Fruit fly (Drosophila melanogaster): ENCODE measurements around the gene CG5961.
A peak's percentile ranks its signal among the peaks of the same experiment; 100 is the strongest.

CG5961 gene

dm6 chr3R:12422379-12422975 lies 37.6 kb downstream of the CG5961 start, which contains the start of the genes Scgbeta and CG17202 (continued):
- TF ChIP-seq Sry-δ (GFP tag; optimal IDR thresholded peaks at IDR 0.05) = peak; percentile 43
- TF ChIP-seq CG33557 (GFP tag; optimal IDR thresholded peaks at IDR 0.05) = no peak
- no peak for TF ChIP-seq repo (GFP tag; optimal IDR thresholded peaks at IDR 0.05)
- no peak for TF ChIP-seq CG34422 (GFP tag; IDR thresholded peaks at IDR 0.05)
- peak; percentile 25 for TF ChIP-seq CG8944 (GFP tag; optimal IDR thresholded peaks at IDR 0.05)
- TF ChIP-seq otp (GFP tag; IDR thresholded peaks at IDR 0.05) = peak; percentile 37; the same call in 1 of the 3 replicates
- no peak for TF ChIP-seq az2 (GFP tag; optimal IDR thresholded peaks at IDR 0.05)
- TF ChIP-seq Spps (tag; optimal IDR thresholded peaks at IDR 0.05) = no peak
- TF ChIP-seq CG3847 (GFP tag; IDR thresholded peaks at IDR 0.05) = peak; percentile 39; the same call in 1 of the 2 replicates
- no peak for TF ChIP-seq ken (GFP tag; IDR thresholded peaks at IDR 0.05)
- TF ChIP-seq Xrp1 (GFP tag; IDR thresholded peaks at IDR 0.05) = no peak
- TF ChIP-seq CG13894 (tag; optimal IDR thresholded peaks at IDR 0.05) = no peak
- peak; percentile 25 for TF ChIP-seq trem (tag; optimal IDR thresholded peaks at IDR 0.05)
- no peak for TF ChIP-seq pb (GFP tag; optimal IDR thresholded peaks at IDR 0.05)
- TF ChIP-seq CG14441 (GFP tag; IDR thresholded peaks at IDR 0.05) = no peak
- no peak for TF ChIP-seq CG12769 (tag; optimal IDR thresholded peaks at IDR 0.05)
- TF ChIP-seq dmrt99B (tag; optimal IDR thresholded peaks at IDR 0.05) = no peak
- TF ChIP-seq CG1647 (GFP tag; optimal IDR thresholded peaks at IDR 0.05) = no peak
- TF ChIP-seq CG13624 (GFP tag; optimal IDR thresholded peaks at IDR 0.05) = peak; percentile 30
- peak; percentile 38 for TF ChIP-seq fu2 (GFP tag; optimal IDR thresholded peaks at IDR 0.05)
- TF ChIP-seq zen (tag; optimal IDR thresholded peaks at IDR 0.05) = peak; percentile 12
- peak; percentile 40 for TF ChIP-seq CG34376 (GFP tag; optimal IDR thresholded peaks at IDR 0.05)
- TF ChIP-seq CG8089 (GFP tag; optimal IDR thresholded peaks at IDR 0.05) = no peak
- TF ChIP-seq Asciz (GFP tag; optimal IDR thresholded peaks at IDR 0.05) = no peak
- TF ChIP-seq mirr (GFP tag; optimal IDR thresholded peaks at IDR 0.05) = no peak
- no peak for TF ChIP-seq CG42726 (GFP tag; IDR thresholded peaks at IDR 0.05; ENCODE audit: partially characterized antibody)
- 0 out of 2 replicates have a peak, but pooled peaks have one; percentile 12 for TF ChIP-seq CG32767 (GFP tag; IDR thresholded peaks at IDR 0.05)
- TF ChIP-seq twi (tag; optimal IDR thresholded peaks at IDR 0.05) = no peak
- peak; percentile 32 for TF ChIP-seq CG12744 (GFP tag; optimal IDR thresholded peaks at IDR 0.05)
- TF ChIP-seq stwl (tag; optimal IDR thresholded peaks at IDR 0.05) = peak; percentile 41
- peak; percentile 73 for TF ChIP-seq CG14710 (tag; optimal IDR thresholded peaks at IDR 0.05)
- no peak for TF ChIP-seq Abd-B (GFP tag; optimal IDR thresholded peaks at IDR 0.05)
- TF ChIP-seq CG1233 (GFP tag; optimal IDR thresholded peaks at IDR 0.05) = no peak
- TF ChIP-seq Hsf (GFP tag; optimal IDR thresholded peaks at IDR 0.05) = peak; percentile 17
- no peak for TF ChIP-seq B-H2 (GFP tag; optimal IDR thresholded peaks at IDR 0.05)
- no peak for TF ChIP-seq CG3163 (GFP tag; optimal IDR thresholded peaks at IDR 0.05)
- no peak for TF ChIP-seq CG31224 (GFP tag; IDR thresholded peaks at IDR 0.05)
- peak; percentile 49 for TF ChIP-seq Ets65A (GFP tag)
- no peak for TF ChIP-seq gsb (GFP tag; IDR thresholded peaks at IDR 0.05)
- TF ChIP-seq CG11456 (GFP tag; IDR thresholded peaks at IDR 0.05) = peak; percentile 38; the same call in 1 of the 3 replicates
- peak; percentile 49; the same call in 1 of the 3 replicates for TF ChIP-seq knrl (GFP tag; IDR thresholded peaks at IDR 0.05; ENCODE audit: partially characterized antibody)
- TF ChIP-seq CG2120 (GFP tag; optimal IDR thresholded peaks at IDR 0.05) = peak; percentile 59
- TF ChIP-seq rib (GFP tag; IDR thresholded peaks at IDR 0.05) = no peak
- no peak for TF ChIP-seq CG18011 (GFP tag; optimal IDR thresholded peaks at IDR 0.05)
- TF ChIP-seq E2f2 (GFP tag; IDR thresholded peaks at IDR 0.05) = peak; percentile 72
- TF ChIP-seq CG10654 (GFP tag; optimal IDR thresholded peaks at IDR 0.05) = no peak
- TF ChIP-seq vvl (GFP tag; IDR thresholded peaks at IDR 0.05) = no peak
- TF ChIP-seq CoRest (tag; optimal IDR thresholded peaks at IDR 0.05) = peak; percentile 54
- TF ChIP-seq shn (GFP tag; optimal IDR thresholded peaks at IDR 0.05) = no peak
- peak; percentile 29 for TF ChIP-seq onecut (GFP tag; IDR thresholded peaks at IDR 0.05)
- no peak for TF ChIP-seq wek (GFP tag; optimal IDR thresholded peaks at IDR 0.05)
